Fruit fly (Drosophila melanogaster): ENCODE results near the gene Pgam5.

Pgam5 gene

DNA sequence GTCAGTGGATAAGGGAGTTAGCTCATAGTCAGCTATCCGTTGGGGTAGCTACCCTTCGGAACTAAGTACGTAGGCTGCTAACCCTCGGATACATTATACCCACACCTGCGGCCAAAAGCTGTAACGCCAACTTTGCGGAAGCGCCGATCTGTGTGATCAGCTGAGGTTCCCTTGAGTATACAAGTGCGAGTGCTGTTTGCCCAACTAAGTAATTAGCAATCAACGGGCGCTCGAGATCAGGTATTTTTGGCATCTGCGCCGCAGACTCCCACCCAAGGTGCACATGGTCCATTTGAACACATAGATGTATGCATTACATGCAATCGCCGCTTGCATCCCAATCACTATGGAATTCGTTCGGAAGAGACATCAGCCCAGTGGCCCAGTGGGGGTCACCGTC, 19.3 kb downstream of the Pgam5 start (continued):
- TF ChIP-seq h (optimal IDR thresholded peaks at IDR 0.05) (no peak), YL-1 (GFP tag; optimal IDR thresholded peaks at IDR 0.05) (peak; percentile 36), Mad (GFP tag; optimal IDR thresholded peaks at IDR 0.05) (no peak), CG17328 (GFP tag; IDR thresholded peaks at IDR 0.05) (no peak), CG10565 (GFP tag; optimal IDR thresholded peaks at IDR 0.05) (no peak), disco-r (GFP tag; optimal IDR thresholded peaks at IDR 0.05) (peak; percentile 59), tup (GFP tag; optimal IDR thresholded peaks at IDR 0.05) (peak; percentile 85), Dll (GFP tag; IDR thresholded peaks at IDR 0.05; ENCODE audit: partially characterized antibody) (no peak), CG9609 (GFP tag; optimal IDR thresholded peaks at IDR 0.05) (no peak), CG12236 (GFP tag; optimal IDR thresholded peaks at IDR 0.05) (no peak), CG7357 (GFP tag; IDR thresholded peaks at IDR 0.05) (peak; percentile 21; the same call in 1 of the 3 replicates), bowl (GFP tag; IDR thresholded peaks at IDR 0.05) (no peak), Max (GFP tag; optimal IDR thresholded peaks at IDR 0.05) (peak; percentile 40), CG4730 (GFP tag; IDR thresholded peaks at IDR 0.05) (no peak), CG32532 (GFP tag; IDR thresholded peaks at IDR 0.05) (peak; percentile 58; the same call in 1 of the 2 replicates), twi (tag; optimal IDR thresholded peaks at IDR 0.05) (no peak), H15 (GFP tag; IDR thresholded peaks at IDR 0.05) (no peak), sim (GFP tag; IDR thresholded peaks at IDR 0.05) (no peak), da (GFP tag; optimal IDR thresholded peaks at IDR 0.05) (peak; percentile 46), gfzf (GFP tag; optimal IDR thresholded peaks at IDR 0.05) (no peak), CG6765 (GFP tag; optimal IDR thresholded peaks at IDR 0.05) (peak; percentile 93), ara (GFP tag; IDR thresholded peaks at IDR 0.05) (no peak), tap (tag; optimal IDR thresholded peaks at IDR 0.05) (no peak), dm (GFP tag; optimal IDR thresholded peaks at IDR 0.05) (no peak), CG10654 (GFP tag; optimal IDR thresholded peaks at IDR 0.05) (peak; percentile 45), btn (GFP tag; optimal IDR thresholded peaks at IDR 0.05) (peak; percentile 21), CG14860 (GFP tag; IDR thresholded peaks at IDR 0.05; ENCODE audit: partially characterized antibody) (no peak), jumu (GFP tag; optimal IDR thresholded peaks at IDR 0.05) (peak; percentile 51), fd102C (GFP tag; optimal IDR thresholded peaks at IDR 0.05) (no peak), B-H1 (GFP tag; IDR thresholded peaks at IDR 0.05) (peak; percentile 38; the same call in 1 of the 3 replicates), Awh (GFP tag; IDR thresholded peaks at IDR 0.05) (peak; percentile 79), Dek (tag; optimal IDR thresholded peaks at IDR 0.05) (peak; percentile 77), CG6254 (GFP tag; optimal IDR thresholded peaks at IDR 0.05) (no peak), dysf (GFP tag; IDR thresholded peaks at IDR 0.05) (peak; percentile 65; the same call in 1 of the 3 replicates), wor (GFP tag; IDR thresholded peaks at IDR 0.05) (no peak), fd64A (GFP tag; optimal IDR thresholded peaks at IDR 0.05) (no peak), D19B (GFP tag; optimal IDR thresholded peaks at IDR 0.05) (peak; percentile 56), CG1529 (GFP tag; optimal IDR thresholded peaks at IDR 0.05) (no peak), Hmx (GFP tag; optimal IDR thresholded peaks at IDR 0.05) (no peak), zfh1 (GFP tag; IDR thresholded peaks at IDR 0.05) (peak; percentile 17; the same call in 1 of the 3 replicates), Gug (GFP tag; IDR thresholded peaks at IDR 0.05) (no peak), CG17568 (GFP tag; optimal IDR thresholded peaks at IDR 0.05) (peak; percentile 66), CG13123 (GFP tag; optimal IDR thresholded peaks at IDR 0.05) (peak; percentile 40), CG9797 (GFP tag; optimal IDR thresholded peaks at IDR 0.05) (no peak), CG16815 (GFP tag; optimal IDR thresholded peaks at IDR 0.05) (no peak), Nf-YC (tag; optimal IDR thresholded peaks at IDR 0.05) (peak; percentile 35), CG17385 (GFP tag; optimal IDR thresholded peaks at IDR 0.05) (peak; percentile 56), HHEX (GFP tag; optimal IDR thresholded peaks at IDR 0.05) (peak; percentile 87), CG34376 (GFP tag; optimal IDR thresholded peaks at IDR 0.05) (peak; percentile 92), CG9876 (GFP tag; optimal IDR thresholded peaks at IDR 0.05) (peak; percentile 37), Asciz (GFP tag; optimal IDR thresholded peaks at IDR 0.05) (peak; percentile 54), ranshi (GFP tag; IDR thresholded peaks at IDR 0.05) (peak; percentile 72)

Data from whole organism, embryonic.